Worm (Caenorhabditis elegans) whole organism, L1 larva: ENCODE measurements around the gene ZK643.5.
A peak's percentile ranks its signal among the peaks of the same experiment; 100 is the strongest.

Source experiments
- C04F5.9 ChIP-seq: sonication (generic microtip); optimal IDR thresholded peaks from 2 replicates; lab custom pipeline; 2016; ENCODE audit warnings: missing genetic modification characterization, missing compliant biosample characterization
- C16A3.4 ChIP-seq: fragments of 150-350 bp; optimal IDR thresholded peaks from 2 replicates; lab custom pipeline; 2014; ENCODE audit warnings: missing biosample characterization, missing genetic modification characterization
- Y116A8C.19 ChIP-seq: sonication (generic microtip); optimal IDR thresholded peaks from 2 replicates; lab custom pipeline; 2016; ENCODE audit warnings: missing compliant biosample characterization, missing genetic modification characterization, borderline replicate concordance
- aly-2 ChIP-seq: fragments of 150-350 bp; optimal IDR thresholded peaks from 2 replicates; lab custom pipeline; 2014; ENCODE audit warnings: missing biosample characterization, missing genetic modification characterization
- blmp-1 ChIP-seq: fragments of 150-350 bp; optimal IDR thresholded peaks from 2 replicates; lab custom pipeline; 2014; ENCODE audit warnings: missing biosample characterization, missing genetic modification characterization
- ceh-63 ChIP-seq: fragments of 200-800 bp; sonication (Bioruptor generic); optimal IDR thresholded peaks from 2 replicates; lab custom pipeline; 2018; ENCODE audit warnings: mild to moderate bottlenecking, missing genetic modification characterization, missing compliant biosample characterization
- ceh-82 ChIP-seq, 3 experiments: fragments of 150-350 bp in 1 of 3; sonication (generic microtip) in 2 of 3; optimal IDR thresholded peaks; 2 replicates each; lab custom pipeline; 2014 to 2017; ENCODE audit warnings: missing biosample characterization in 3 of 3, missing genetic modification characterization in 3 of 3
- ceh-88 ChIP-seq: fragments of 200-800 bp; sonication (Bioruptor generic); IDR thresholded peaks from 2 replicates; pipeline ENCODE4 v1.3.6; 2022; ENCODE audit warnings: missing genetic modification characterization, missing compliant biosample characterization
- ceh-90 ChIP-seq: sonication (generic microtip); optimal IDR thresholded peaks from 2 replicates; lab custom pipeline; 2016; ENCODE audit warnings: missing genetic modification characterization, missing compliant biosample characterization
- dpl-1 ChIP-seq, 3 experiments: fragments of 150-350 bp in 2 of 3; sonication (generic microtip) in 1 of 3; optimal IDR thresholded peaks; 2 replicates each; lab custom pipeline; 2014 to 2017; ENCODE audit warnings: missing biosample characterization in 3 of 3, missing genetic modification characterization in 3 of 3, missing genetic modification reagents in 3 of 3
- efl-3 ChIP-seq: fragments of 200-800 bp; sonication (Bioruptor generic); optimal IDR thresholded peaks from 2 replicates; lab custom pipeline; 2018; ENCODE audit warnings: mild to moderate bottlenecking, missing genetic modification characterization, missing compliant biosample characterization
- egl-27 ChIP-seq, 2 experiments: fragments of 150-350 bp in 1 of 2; sonication (generic microtip); optimal IDR thresholded peaks; 3 replicates each; lab custom pipeline; 2017 to 2018; ENCODE audit warnings: missing biosample characterization in 2 of 2, missing genetic modification characterization in 2 of 2, missing genetic modification reagents in 2 of 2
- elt-2 ChIP-seq: sonication (generic microtip); optimal IDR thresholded peaks from 2 replicates; lab custom pipeline; 2016; ENCODE audit warnings: missing genetic modification characterization, mild to moderate bottlenecking, inconsistent platforms, missing compliant biosample characterization, missing genetic modification reagents
- elt-3 ChIP-seq, 6 experiments: fragments of 150-350 bp in 1 of 6; sonication (generic microtip); optimal IDR thresholded peaks; 2 replicates each; lab custom pipeline; 2017 to 2018; ENCODE audit warnings: missing biosample characterization in 6 of 6, missing genetic modification characterization in 6 of 6, inconsistent platforms in 1 of 6
- ets-5 ChIP-seq: fragments of 200-800 bp; sonication (Bioruptor generic); IDR thresholded peaks from 2 replicates; pipeline ENCODE4 v1.3.6; 2022; ENCODE audit warnings: missing genetic modification characterization, missing compliant biosample characterization
- fkh-10 ChIP-seq: sonication (generic microtip); optimal IDR thresholded peaks from 2 replicates; lab custom pipeline; 2017; ENCODE audit warnings: missing biosample characterization, missing genetic modification reagents, missing genetic modification characterization
- fkh-4 ChIP-seq: sonication (generic microtip); optimal IDR thresholded peaks from 2 replicates; lab custom pipeline; 2016; ENCODE audit warnings: missing compliant biosample characterization, missing genetic modification characterization, borderline replicate concordance
- fkh-8 ChIP-seq: sonication (generic microtip); optimal IDR thresholded peaks from 2 replicates; lab custom pipeline; 2016; ENCODE audit warnings: mild to moderate bottlenecking, missing genetic modification characterization, missing compliant biosample characterization
- fos-1 ChIP-seq: fragments of 150-350 bp; optimal IDR thresholded peaks from 2 replicates; lab custom pipeline; 2014; ENCODE audit warnings: missing biosample characterization, missing genetic modification characterization
- grh-1 ChIP-seq: fragments of 200-800 bp; sonication (Bioruptor generic); IDR thresholded peaks from 2 replicates; pipeline ENCODE4 v1.3.6; 2022; ENCODE audit warnings: missing genetic modification reagents, missing genetic modification characterization, missing compliant biosample characterization
- hlh-17 ChIP-seq: fragments of 200-800 bp; sonication (Bioruptor generic); optimal IDR thresholded peaks from 2 replicates; lab custom pipeline; 2018; ENCODE audit warnings: missing genetic modification characterization, mild to moderate bottlenecking, missing compliant biosample characterization, moderate library complexity, borderline replicate concordance
- hpl-2 ChIP-seq: fragments of 150-350 bp; optimal IDR thresholded peaks from 2 replicates; lab custom pipeline; 2014; ENCODE audit warnings: missing biosample characterization, missing genetic modification reagents, missing genetic modification characterization
- isw-1 ChIP-seq: fragments of 200-800 bp; sonication (Bioruptor generic); IDR thresholded peaks from 2 replicates; pipeline ENCODE4 v1.3.6; 2022; ENCODE audit warnings: missing genetic modification characterization, missing compliant biosample characterization
- lin-14 ChIP-seq: fragments of 200-800 bp; sonication (Bioruptor generic); optimal IDR thresholded peaks from 2 replicates; lab custom pipeline; 2018; ENCODE audit warnings: mild to moderate bottlenecking, missing genetic modification characterization, moderate library complexity, missing compliant biosample characterization
- lin-35 ChIP-seq, 2 experiments: fragments of 150-350 bp; optimal IDR thresholded peaks; 2 replicates each; lab custom pipeline; 2014; ENCODE audit warnings: missing biosample characterization in 2 of 2, missing genetic modification characterization in 2 of 2, missing genetic modification reagents in 2 of 2
- lir-3 ChIP-seq: sonication (generic microtip); optimal IDR thresholded peaks from 2 replicates; lab custom pipeline; 2016; ENCODE audit warnings: mild to moderate bottlenecking, missing genetic modification characterization, moderate library complexity, missing compliant biosample characterization; ENCODE audit not compliant: poor library complexity
- lsy-2 ChIP-seq, 2 experiments: fragments of 150-350 bp; optimal IDR thresholded peaks; 2 replicates each; lab custom pipeline; 2014; ENCODE audit warnings: missing biosample characterization in 2 of 2, missing genetic modification characterization in 2 of 2
- mab-9 ChIP-seq: fragments of 200-800 bp; sonication (Bioruptor generic); IDR thresholded peaks from 2 replicates; pipeline ENCODE4 v1.3.6; 2022; ENCODE audit warnings: missing genetic modification reagents, missing genetic modification characterization, missing compliant biosample characterization
- mdl-1 ChIP-seq, 2 experiments: fragments of 150-350 bp; optimal IDR thresholded peaks; 2 replicates each; lab custom pipeline; 2014 to 2017; ENCODE audit warnings: missing biosample characterization in 2 of 2, missing genetic modification characterization in 2 of 2, inconsistent platforms in 1 of 2
- mep-1 ChIP-seq: fragments of 150-350 bp; optimal IDR thresholded peaks from 2 replicates; lab custom pipeline; 2014; ENCODE audit warnings: missing biosample characterization, missing genetic modification characterization
- nhr-20 ChIP-seq: sonication (generic microtip); optimal IDR thresholded peaks from 2 replicates; lab custom pipeline; 2016; ENCODE audit warnings: mild to moderate bottlenecking, missing genetic modification characterization, missing compliant biosample characterization
- nhr-237 ChIP-seq: fragments of 150-350 bp; optimal IDR thresholded peaks from 2 replicates; lab custom pipeline; 2014; ENCODE audit warnings: missing biosample characterization, missing genetic modification characterization
- nhr-47 ChIP-seq: sonication (generic microtip); optimal IDR thresholded peaks from 2 replicates; lab custom pipeline; 2016; ENCODE audit warnings: mild to moderate bottlenecking, missing genetic modification characterization, moderate library complexity, missing compliant biosample characterization
- nhr-71 ChIP-seq: sonication (generic microtip); optimal IDR thresholded peaks from 2 replicates; lab custom pipeline; 2016; ENCODE audit warnings: mild to moderate bottlenecking, missing genetic modification characterization, moderate library complexity, missing compliant biosample characterization
- nhr-77 ChIP-seq: fragments of 150-350 bp; optimal IDR thresholded peaks from 2 replicates; lab custom pipeline; 2014; ENCODE audit warnings: missing biosample characterization, missing genetic modification characterization
- nhr-84 ChIP-seq: sonication (generic microtip); optimal IDR thresholded peaks from 2 replicates; lab custom pipeline; 2017; ENCODE audit warnings: missing biosample characterization, missing genetic modification characterization
- nhr-85 ChIP-seq: sonication (generic microtip); peaks from one replicate; lab custom pipeline; 2016; ENCODE audit warnings: missing genetic modification characterization, inconsistent platforms, missing compliant biosample characterization
- nhr-90 ChIP-seq: sonication (generic microtip); optimal IDR thresholded peaks from 2 replicates; lab custom pipeline; 2016; ENCODE audit warnings: mild to moderate bottlenecking, missing genetic modification characterization, missing compliant biosample characterization; ENCODE audit not compliant: poor library complexity
- pax-3 ChIP-seq: fragments of 200-800 bp; sonication (Bioruptor generic); optimal IDR thresholded peaks from 2 replicates; lab custom pipeline; 2018; ENCODE audit warnings: mild to moderate bottlenecking, missing genetic modification characterization, moderate library complexity, missing compliant biosample characterization
- pqm-1 ChIP-seq: sonication (generic microtip); optimal IDR thresholded peaks from 3 replicates; lab custom pipeline; 2017; ENCODE audit warnings: missing biosample characterization, missing genetic modification characterization
- snu-23 ChIP-seq: sonication (generic microtip); optimal IDR thresholded peaks from 2 replicates; lab custom pipeline; 2016; ENCODE audit warnings: missing genetic modification characterization, missing compliant biosample characterization
- sox-4 ChIP-seq: sonication (generic microtip); optimal IDR thresholded peaks from 2 replicates; lab custom pipeline; 2016; ENCODE audit warnings: missing genetic modification characterization, missing compliant biosample characterization
- sptf-1 ChIP-seq: fragments of 150-350 bp; optimal IDR thresholded peaks from 2 replicates; lab custom pipeline; 2014; ENCODE audit warnings: missing biosample characterization, missing genetic modification characterization
- sup-37 ChIP-seq: fragments of 200-800 bp; sonication (Bioruptor generic); optimal IDR thresholded peaks from 2 replicates; lab custom pipeline; 2018; ENCODE audit warnings: mild to moderate bottlenecking, missing genetic modification characterization, missing compliant biosample characterization
- tbx-2 ChIP-seq: sonication (generic microtip); optimal IDR thresholded peaks from 2 replicates; lab custom pipeline; 2016; ENCODE audit warnings: missing genetic modification characterization, missing compliant biosample characterization
- unc-30 ChIP-seq: sonication (generic microtip); optimal IDR thresholded peaks from 2 replicates; lab custom pipeline; 2017; ENCODE audit warnings: missing biosample characterization, missing genetic modification characterization
- unc-86 ChIP-seq: sonication (generic microtip); optimal IDR thresholded peaks from 2 replicates; lab custom pipeline; 2016; ENCODE audit warnings: missing genetic modification characterization, missing compliant biosample characterization
- unc-98 ChIP-seq: fragments of 200-800 bp; sonication (Bioruptor generic); IDR thresholded peaks from 2 replicates; pipeline ENCODE4 v1.3.6; 2022; ENCODE audit warnings: missing genetic modification characterization, missing compliant biosample characterization
- xbp-1 ChIP-seq: sonication (generic microtip); optimal IDR thresholded peaks from 2 replicates; lab custom pipeline; 2016; ENCODE audit warnings: missing genetic modification characterization, missing compliant biosample characterization
- zip-4 ChIP-seq: fragments of 200-800 bp; sonication (Bioruptor generic); optimal IDR thresholded peaks from 2 replicates; lab custom pipeline; 2018; ENCODE audit warnings: mild to moderate bottlenecking, missing genetic modification characterization, moderate library complexity, missing compliant biosample characterization

ZK643.5 gene

DNA sequence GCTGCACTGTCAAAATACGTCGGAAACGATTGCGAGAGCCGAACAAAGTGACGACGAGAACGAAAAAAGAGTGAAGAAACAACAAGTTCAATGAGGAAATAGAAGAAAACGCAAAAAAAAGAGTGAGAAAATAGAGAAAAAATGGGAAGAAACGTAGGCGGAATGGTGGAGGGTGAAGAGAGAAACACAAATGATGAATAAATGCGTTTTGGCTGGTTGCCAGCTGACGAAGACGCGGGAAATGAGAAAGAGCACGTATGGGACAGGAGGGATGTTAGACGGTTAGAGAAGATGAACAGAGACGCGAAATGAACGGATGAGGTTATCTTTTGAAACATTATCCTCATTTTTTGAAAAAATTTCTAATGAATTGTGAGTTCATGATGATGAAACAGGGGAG, 29.0 kb upstream of the ZK643.5 start (continued):
- peak; percentile 97 for TF ChIP-seq lin-14
- TF ChIP-seq lin-35 (GFP tag; optimal IDR thresholded peaks at IDR 0.05; lab: Kevin White, UChicago) = peak; percentile 54 to 67
- TF ChIP-seq nhr-90 (tag; lab: Kevin White, UChicago) = peak; percentile 23
- peak in 1 of 2 experiments; percentile 62 for TF ChIP-seq mdl-1 (tag; optimal IDR thresholded peaks at IDR 0.05; lab: Kevin White, UChicago)
- no peak for TF ChIP-seq pqm-1 (tag; lab: Kevin White, UChicago)
- TF ChIP-seq sup-37 (GFP tag; lab: Kevin White, UChicago) = no peak
- TF ChIP-seq hlh-17 (GFP tag; lab: Kevin White, UChicago) = no peak
- TF ChIP-seq fkh-8 = peak; percentile 59
- TF ChIP-seq elt-3 (tag; optimal IDR thresholded peaks at IDR 0.05; lab: Kevin White, UChicago) = peak in 2 of 6 experiments; percentile 23 to 42
- no peak for TF ChIP-seq efl-3 (GFP tag; lab: Kevin White, UChicago)
- no peak for TF ChIP-seq C04F5.9 (tag; lab: Kevin White, UChicago)
- no peak for TF ChIP-seq sox-4 (tag; lab: Kevin White, UChicago)
- TF ChIP-seq sptf-1 (tag; lab: Kevin White, UChicago) = no peak
- TF ChIP-seq ceh-82 (tag; optimal IDR thresholded peaks at IDR 0.05; lab: Kevin White, UChicago) = peak in 2 of 3 experiments; percentile 57 to 77
- TF ChIP-seq nhr-84 = no peak
- no peak for TF ChIP-seq ceh-90 (tag; lab: Kevin White, UChicago)
- no peak for TF ChIP-seq pax-3
- TF ChIP-seq zip-4 (GFP tag; lab: Kevin White, UChicago) = no peak
- TF ChIP-seq tbx-2 (tag; lab: Kevin White, UChicago) = peak; percentile 71
- no peak for TF ChIP-seq unc-30 (tag; lab: Kevin White, UChicago)
- peak; percentile 50 for TF ChIP-seq nhr-47
- no peak for TF ChIP-seq lir-3 (tag; lab: Kevin White, UChicago)
- TF ChIP-seq fkh-10 (GFP tag; lab: Kevin White, UChicago) = peak; percentile 47
- no peak for TF ChIP-seq ets-5 (GFP tag; lab: Robert Waterston, UW)
- no peak for TF ChIP-seq mab-9
- no peak for TF ChIP-seq fos-1 (tag; lab: Kevin White, UChicago)
- no peak for TF ChIP-seq Y116A8C.19 (tag; lab: Kevin White, UChicago)
- TF ChIP-seq isw-1 (GFP tag; lab: Robert Waterston, UW) = peak; percentile 9; the same call in 1 of the 2 replicates
- peak; percentile 44 to 55 (median 47) for TF ChIP-seq dpl-1 (GFP tag; optimal IDR thresholded peaks at IDR 0.05; lab: Kevin White, UChicago)
- peak; percentile 82 for TF ChIP-seq nhr-77

DNA sequence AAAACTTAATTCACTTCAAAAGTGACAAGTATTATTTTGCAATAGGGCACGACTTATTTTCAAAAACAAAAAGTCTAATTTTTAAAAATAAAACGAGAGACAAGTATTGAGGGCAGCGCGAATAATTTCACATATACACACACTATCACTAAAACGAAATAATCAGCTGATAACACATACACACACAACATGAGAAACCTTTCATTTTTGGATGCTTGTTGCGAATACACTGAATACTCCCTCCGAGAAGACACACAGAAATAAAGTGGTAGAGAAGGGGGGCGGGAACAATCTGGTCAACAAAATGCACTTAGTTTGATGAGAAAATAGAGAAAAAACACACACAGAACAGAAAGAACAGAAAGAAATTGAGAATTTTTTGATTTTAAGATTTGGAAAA, 28.4 kb upstream of the ZK643.5 start:
- TF ChIP-seq elt-2 (peak; percentile 7), tbx-2 (tag; lab: Kevin White, UChicago) (no peak), egl-27 (tag; optimal IDR thresholded peaks at IDR 0.05; lab: Kevin White, UChicago) (no peak), ceh-63 (GFP tag; lab: Kevin White, UChicago) (no peak), blmp-1 (tag; lab: Kevin White, UChicago) (peak; percentile 51), lin-14 (no peak), nhr-47 (no peak), nhr-237 (tag; lab: Kevin White, UChicago) (no peak)
- TF ChIP-seq, all 84 proteins: peak for 2

DNA sequence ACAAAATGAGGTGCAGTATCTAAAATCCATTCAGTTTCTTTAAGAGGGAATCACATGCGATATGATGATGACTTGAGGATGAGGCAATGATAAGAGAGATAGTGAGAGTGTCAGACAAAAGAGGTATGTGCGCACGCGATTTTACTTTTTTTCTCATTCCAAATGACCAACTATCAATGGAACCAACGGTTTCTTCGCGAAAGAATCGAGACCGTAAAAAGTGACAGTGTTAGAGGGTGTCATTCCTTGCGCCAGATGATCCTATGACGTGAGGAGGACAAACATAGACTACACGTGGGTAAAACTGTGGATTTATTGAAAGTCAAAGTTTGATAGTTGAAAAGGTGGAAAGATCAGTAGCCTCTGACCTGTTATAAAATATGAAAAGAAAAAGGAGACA, 27.8 kb upstream of the ZK643.5 start:
- TF ChIP-seq nhr-71 (peak; percentile 50), sox-4 (tag; lab: Kevin White, UChicago) (no peak), nhr-20 (tag; lab: Kevin White, UChicago) (peak; percentile 67), tbx-2 (tag; lab: Kevin White, UChicago) (peak; percentile 18), fkh-4 (tag; lab: Kevin White, UChicago) (no peak), snu-23 (GFP tag; lab: Kevin White, UChicago) (peak; percentile 35), unc-98 (GFP tag; lab: Robert Waterston, UW) (no peak), lsy-2 (tag; optimal IDR thresholded peaks at IDR 0.05; lab: Kevin White, UChicago) (peak in 1 of 2 experiments; percentile 46), grh-1 (GFP tag; lab: Robert Waterston, UW) (no peak), C16A3.4 (tag; lab: Kevin White, UChicago) (peak; percentile 1), unc-86 (tag; lab: Kevin White, UChicago) (no peak), ceh-88 (no peak), nhr-85 (tag; lab: Kevin White, UChicago) (peak; percentile 69), lin-35 (GFP tag; optimal IDR thresholded peaks at IDR 0.05; lab: Kevin White, UChicago) (peak; percentile 15 to 68), mep-1 (tag; lab: Kevin White, UChicago) (peak; percentile 25), blmp-1 (tag; lab: Kevin White, UChicago) (peak; percentile 97), aly-2 (no peak), xbp-1 (no peak), hpl-2 (no peak)
